Fruit fly (Drosophila melanogaster) whole organism, pupa: ENCODE measurements around the gene laf.
A peak's percentile ranks its signal among the peaks of the same experiment; 100 is the strongest.

ENCODE experiments used
- CG10348 ChIP-seq: fragments of 200-800 bp; sonication (Bioruptor generic); IDR thresholded peaks from 2 replicates; pipeline ENCODE4 v1.3.6; 2022; ENCODE audit warnings: missing biosample characterization, missing genetic modification characterization
- CG12605 ChIP-seq: fragments of 200-800 bp; sonication (Bioruptor generic); IDR thresholded peaks from 2 replicates; pipeline ENCODE4 v1.3.6; 2022; ENCODE audit warnings: missing biosample characterization, missing genetic modification characterization
- CG13204 ChIP-seq: fragments of 200-800 bp; sonication (Bioruptor generic); optimal IDR thresholded peaks from 2 replicates; lab custom pipeline; 2018; ENCODE audit warnings: missing biosample characterization, mild to moderate bottlenecking, missing genetic modification characterization, moderate library complexity
- CG14655 ChIP-seq: fragments of 200-800 bp; sonication (Bioruptor generic); optimal IDR thresholded peaks from 3 replicates; lab custom pipeline; 2017; ENCODE audit warnings: mild to moderate bottlenecking, missing biosample characterization, missing genetic modification reagents, missing genetic modification characterization
- CG15710 ChIP-seq: fragments of 200-800 bp; sonication (Bioruptor generic); optimal IDR thresholded peaks from 2 replicates; lab custom pipeline; 2018; ENCODE audit warnings: missing biosample characterization, mild to moderate bottlenecking, missing genetic modification characterization, moderate library complexity
- CG17806 ChIP-seq: fragments of 200-800 bp; sonication (Bioruptor generic); optimal IDR thresholded peaks from 2 replicates; lab custom pipeline; 2018; ENCODE audit warnings: missing biosample characterization, mild to moderate bottlenecking, missing genetic modification characterization, moderate library complexity
- CG32121 ChIP-seq: fragments of 200-800 bp; sonication (Bioruptor generic); IDR thresholded peaks from 2 replicates; pipeline ENCODE4 v1.3.6; 2022; ENCODE audit warnings: missing biosample characterization, missing genetic modification characterization
- CG34367 ChIP-seq: fragments of 200-800 bp; sonication (Bioruptor generic); optimal IDR thresholded peaks from 2 replicates; lab custom pipeline; 2018; ENCODE audit warnings: missing biosample characterization, mild to moderate bottlenecking, missing genetic modification characterization
- CG4496 ChIP-seq: fragments of 200-800 bp; sonication (Bioruptor generic); IDR thresholded peaks from 3 replicates; pipeline ENCODE4 v1.3.6; 2022; ENCODE audit warnings: missing biosample characterization, missing genetic modification characterization
- CG8159 ChIP-seq: fragments of 200-800 bp; sonication (Bioruptor generic); optimal IDR thresholded peaks from 3 replicates; lab custom pipeline; 2018; ENCODE audit warnings: missing biosample characterization, mild to moderate bottlenecking, missing genetic modification characterization, moderate library complexity
- CG8301 ChIP-seq: fragments of 200-800 bp; sonication (Bioruptor generic); optimal IDR thresholded peaks from 2 replicates; lab custom pipeline; 2018; ENCODE audit warnings: missing biosample characterization, mild to moderate bottlenecking, missing genetic modification characterization
- CG9948 ChIP-seq: fragments of 200-800 bp; sonication (Bioruptor generic); optimal IDR thresholded peaks from 2 replicates; lab custom pipeline; 2018; ENCODE audit warnings: missing biosample characterization, mild to moderate bottlenecking, missing genetic modification characterization, moderate library complexity
- D1 ChIP-seq: fragments of 200-800 bp; sonication (Bioruptor generic); optimal IDR thresholded peaks from 2 replicates; lab custom pipeline; 2018; ENCODE audit warnings: missing biosample characterization, mild to moderate bottlenecking, missing genetic modification characterization, moderate library complexity
- EcR ChIP-seq: fragments of 200-800 bp; sonication (Bioruptor generic); optimal IDR thresholded peaks from 3 replicates; lab custom pipeline; 2019; ENCODE audit warnings: missing biosample characterization, missing genetic modification characterization, mild to moderate bottlenecking, moderate library complexity, missing genetic modification reagents
- Ets98B ChIP-seq: fragments of 200-800 bp; sonication (Bioruptor generic); IDR thresholded peaks from 2 replicates; pipeline ENCODE4 v1.3.6; 2022; ENCODE audit warnings: missing biosample characterization, missing genetic modification characterization
- Pif1A ChIP-seq: fragments of 200-800 bp; sonication (Bioruptor generic); optimal IDR thresholded peaks from 3 replicates; lab custom pipeline; 2016; ENCODE audit warnings: missing biosample characterization, missing genetic modification characterization
- Pif1B ChIP-seq: fragments of 200-800 bp; sonication (Bioruptor generic); optimal IDR thresholded peaks from 3 replicates; lab custom pipeline; 2016; ENCODE audit warnings: missing biosample characterization, missing genetic modification characterization
- Snoo ChIP-seq: fragments of 200-800 bp; sonication (Bioruptor generic); optimal IDR thresholded peaks from 3 replicates; lab custom pipeline; 2017; ENCODE audit warnings: missing biosample characterization, mild to moderate bottlenecking, missing genetic modification characterization, inconsistent platforms
- fd96Ca ChIP-seq: fragments of 200-800 bp; sonication (Bioruptor generic); IDR thresholded peaks from 3 replicates; pipeline ENCODE4 v1.3.6; 2022; ENCODE audit warnings: missing biosample characterization, missing genetic modification characterization
- gl ChIP-seq: fragments of 200-800 bp; sonication (Bioruptor generic); optimal IDR thresholded peaks from 2 replicates; lab custom pipeline; 2018; ENCODE audit warnings: missing biosample characterization, mild to moderate bottlenecking, missing genetic modification characterization
- rn ChIP-seq: fragments of 200-800 bp; sonication (Bioruptor generic); IDR thresholded peaks from 2 replicates; pipeline ENCODE4 v1.3.6; 2022; ENCODE audit warnings: missing biosample characterization, missing genetic modification characterization

Gene laf

DNA sequence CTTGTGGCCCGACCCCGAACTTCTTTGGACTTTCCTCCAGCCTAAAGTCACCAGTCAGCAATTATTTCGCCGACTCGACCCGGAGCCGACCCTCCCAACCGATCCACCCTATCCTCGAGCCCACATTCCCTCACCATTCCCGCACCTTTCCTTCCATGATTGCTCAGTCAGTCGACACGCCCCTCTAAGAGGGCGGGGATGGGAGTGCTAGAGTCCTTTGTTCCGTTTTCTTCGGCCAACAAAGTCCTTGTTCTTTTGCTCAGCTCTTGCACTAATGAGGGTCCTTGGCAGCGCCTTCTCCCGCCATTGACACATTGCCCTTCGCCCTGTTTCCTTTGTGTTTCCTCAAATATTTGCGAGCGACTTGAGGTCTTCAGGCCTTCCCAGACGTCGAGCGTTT, 33.0 kb downstream of the laf start:
- TF ChIP-seq CG4496 (GFP tag; lab: Robert Waterston, UW) (no peak), CG17806 (tag; lab: Kevin White, UChicago) (no peak)
- TF ChIP-seq, all 21 proteins: peak for 0

DNA sequence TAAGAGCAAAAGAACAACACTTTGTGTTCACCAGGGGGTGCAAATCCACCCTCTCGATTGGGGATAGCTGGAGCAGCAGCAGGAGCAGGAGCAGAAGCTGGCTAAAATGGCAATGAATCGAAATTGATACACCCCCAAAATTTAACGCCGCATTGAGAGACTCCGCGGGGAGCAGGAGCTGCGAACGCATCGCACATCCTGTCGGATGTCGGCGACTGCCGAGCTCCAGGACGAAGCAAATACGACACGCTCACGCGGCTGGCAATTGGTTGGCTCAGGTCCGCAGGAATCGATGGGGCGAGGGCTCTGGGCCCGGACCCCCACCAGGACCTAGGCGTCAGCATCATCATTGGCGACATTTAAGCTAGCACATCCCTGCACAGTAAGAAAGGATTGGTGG, 35.4 kb downstream of the laf start:
- TF ChIP-seq EcR (GFP tag; lab: Kevin White, UChicago) (no peak), rn (no peak), CG13204 (GFP tag; lab: Kevin White, UChicago) (no peak), CG15710 (tag; lab: Kevin White, UChicago) (no peak), Pif1A (GFP tag; lab: Kevin White, UChicago) (no peak), Pif1B (GFP tag; lab: Kevin White, UChicago) (no peak), CG14655 (GFP tag; lab: Kevin White, UChicago) (no peak), fd96Ca (GFP tag; lab: Robert Waterston, UW) (no peak), Snoo (tag; lab: Kevin White, UChicago) (no peak), CG12605 (GFP tag; lab: Robert Waterston, UW) (no peak), CG10348 (GFP tag; lab: Robert Waterston, UW) (no peak), D1 (tag; lab: Kevin White, UChicago) (no peak), CG34367 (no peak), CG4496 (GFP tag; lab: Robert Waterston, UW) (no peak)

DNA sequence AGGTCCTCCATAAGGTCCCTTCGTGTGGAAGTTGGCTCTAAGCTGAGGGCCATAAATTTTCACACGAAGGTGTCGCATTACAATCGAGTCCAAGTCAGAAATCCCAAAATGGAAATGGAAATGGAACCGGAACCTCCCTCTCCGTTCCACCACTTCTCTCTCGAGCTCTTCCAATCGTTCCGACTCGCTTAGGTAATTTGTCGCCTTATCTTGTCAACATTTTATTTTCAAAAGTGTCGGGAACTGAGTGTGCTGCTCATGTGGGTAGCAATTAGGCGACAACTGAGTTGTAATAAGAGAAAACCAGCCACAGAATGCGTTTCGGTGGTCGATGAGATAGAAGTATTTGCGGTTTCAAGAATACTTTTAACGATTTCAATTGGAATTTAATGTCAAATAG, 37.6 kb downstream of the laf start:
- no peak for TF ChIP-seq CG32121 (GFP tag; lab: Robert Waterston, UW)
- no peak for TF ChIP-seq CG10348 (GFP tag; lab: Robert Waterston, UW)
- no peak for TF ChIP-seq CG9948 (tag; lab: Kevin White, UChicago)
- TF ChIP-seq D1 (tag; lab: Kevin White, UChicago) = no peak
- no peak for TF ChIP-seq Ets98B
- no peak for TF ChIP-seq CG14655 (GFP tag; lab: Kevin White, UChicago)
- TF ChIP-seq fd96Ca (GFP tag; lab: Robert Waterston, UW) = no peak
- TF ChIP-seq CG34367 = no peak
- no peak for TF ChIP-seq EcR (GFP tag; lab: Kevin White, UChicago)
- TF ChIP-seq CG13204 (GFP tag; lab: Kevin White, UChicago) = no peak
- TF ChIP-seq CG4496 (GFP tag; lab: Robert Waterston, UW) = no peak
- no peak for TF ChIP-seq CG8301 (tag; lab: Kevin White, UChicago)

DNA sequence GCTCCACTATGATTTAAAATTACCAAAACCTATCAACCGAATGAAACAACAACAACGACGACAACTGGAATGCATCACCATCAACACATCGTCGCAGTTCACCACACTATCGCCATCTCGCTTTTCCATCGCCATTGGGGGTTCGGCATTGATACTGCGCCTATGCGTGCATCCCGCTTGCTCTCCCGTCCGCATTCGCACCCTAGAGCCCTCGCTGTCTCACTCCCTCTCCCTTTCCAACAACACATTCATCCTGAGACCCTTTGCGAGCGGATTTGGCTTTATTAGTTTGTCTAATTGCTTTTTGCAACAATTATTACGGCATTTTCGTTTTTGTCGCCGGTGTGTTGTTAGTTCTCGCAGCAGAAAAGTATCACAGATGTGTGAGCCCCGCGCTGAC, 43.0 kb downstream of the laf start:
- 0 out of 3 replicates have a peak, but pooled peaks have one; percentile 21 for TF ChIP-seq fd96Ca (GFP tag; lab: Robert Waterston, UW)
- TF ChIP-seq CG8159 = no peak

DNA sequence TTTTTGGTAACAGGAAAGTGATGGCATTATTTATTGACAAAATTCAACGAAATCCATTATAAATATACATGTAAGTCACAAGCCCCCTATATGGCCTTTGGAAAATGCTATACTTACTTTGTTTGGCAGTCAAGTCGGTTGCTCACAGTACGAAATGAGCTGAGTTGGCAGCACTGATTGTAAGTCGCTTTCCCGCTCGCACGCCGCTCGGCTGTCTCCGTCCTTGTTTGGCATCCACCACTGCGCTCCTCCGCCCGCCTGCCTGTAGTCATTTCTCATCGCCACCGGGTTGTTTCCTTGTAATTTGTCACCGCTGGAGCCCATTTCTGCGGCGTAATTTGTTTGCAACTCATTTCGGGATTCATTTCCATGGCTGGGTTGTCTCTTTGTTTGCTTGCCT, 44.7 kb downstream of the laf start:
- TF ChIP-seq CG14655 (GFP tag; lab: Kevin White, UChicago) (no peak), Pif1B (GFP tag; lab: Kevin White, UChicago) (no peak), fd96Ca (GFP tag; lab: Robert Waterston, UW) (no peak), Snoo (tag; lab: Kevin White, UChicago) (no peak), EcR (GFP tag; lab: Kevin White, UChicago) (no peak), CG17806 (tag; lab: Kevin White, UChicago) (no peak), CG34367 (no peak), CG15710 (tag; lab: Kevin White, UChicago) (no peak), rn (no peak), CG32121 (GFP tag; lab: Robert Waterston, UW) (no peak), CG4496 (GFP tag; lab: Robert Waterston, UW) (no peak), D1 (tag; lab: Kevin White, UChicago) (no peak), Ets98B (no peak), CG8301 (tag; lab: Kevin White, UChicago) (no peak), CG8159 (no peak)

DNA sequence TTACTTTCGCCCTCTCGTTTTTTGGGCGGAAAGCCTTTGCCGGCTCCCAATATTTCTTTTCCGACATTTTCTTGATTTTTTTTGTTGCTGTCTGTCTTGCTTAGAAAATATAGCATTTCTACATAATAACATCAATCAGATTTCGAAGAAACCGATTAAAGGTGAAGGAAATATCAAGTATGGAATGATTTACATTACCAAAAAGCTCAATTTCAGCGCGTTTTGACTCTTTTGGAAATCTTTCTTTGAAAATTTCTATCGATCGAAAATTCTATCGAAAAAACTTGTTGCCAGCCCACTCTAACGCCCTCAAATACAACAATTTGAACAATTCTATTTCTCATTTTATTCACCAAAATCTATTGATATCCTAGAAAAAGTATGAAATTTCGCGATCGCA, 47.1 kb downstream of the laf start, which contains the start of gene CG14659:
Gene CG14659 (minus strand): TSS at position 101 of the 400 bp plus-strand sequence.
- TF ChIP-seq fd96Ca (GFP tag; lab: Robert Waterston, UW) (no peak), CG17806 (tag; lab: Kevin White, UChicago) (no peak), CG4496 (GFP tag; lab: Robert Waterston, UW) (no peak), gl (tag; lab: Kevin White, UChicago) (no peak), CG32121 (GFP tag; lab: Robert Waterston, UW) (no peak), CG13204 (GFP tag; lab: Kevin White, UChicago) (no peak), Pif1B (GFP tag; lab: Kevin White, UChicago) (no peak), CG14655 (GFP tag; lab: Kevin White, UChicago) (no peak), Pif1A (GFP tag; lab: Kevin White, UChicago) (no peak), rn (no peak), CG8159 (no peak), CG8301 (tag; lab: Kevin White, UChicago) (no peak), Snoo (tag; lab: Kevin White, UChicago) (no peak), CG10348 (GFP tag; lab: Robert Waterston, UW) (no peak), CG12605 (GFP tag; lab: Robert Waterston, UW) (no peak), D1 (tag; lab: Kevin White, UChicago) (no peak), CG34367 (no peak), CG15710 (tag; lab: Kevin White, UChicago) (no peak)
- TF ChIP-seq, all 21 proteins: peak for 0
